Worm (Caenorhabditis elegans): ENCODE measurements around the gene ekl-6.
"Not testable (repeated sequence)": the region's sequence is repeated elsewhere in the genome, so short reads cannot be mapped to it uniquely, and the experiment has no call there.

Gene ekl-6

ce11 chrIII:10049682-10050081 lies 14.5 kb upstream of the ekl-6 start, which contains the start of gene T16G12.1:
T16G12.1 (minus strand) TSS chrIII:10049857.
- TF ChIP-seq M03D4.4 (tag; optimal IDR thresholded peaks at IDR 0.05), result no peak
- no peak for TF ChIP-seq elt-1 (tag; optimal IDR thresholded peaks at IDR 0.05; ENCODE audit: borderline replicate concordance, insufficient read depth)
- TF ChIP-seq drap-1 (GFP tag; optimal IDR thresholded peaks at IDR 0.05), result no peak
- no peak for TF ChIP-seq ces-1 (GFP tag; optimal IDR thresholded peaks at IDR 0.05)
- TF ChIP-seq nhr-12 (tag; optimal IDR thresholded peaks at IDR 0.05), result no peak

- TF ChIP-seq mep-1 (tag; optimal IDR thresholded peaks at IDR 0.05); blmp-1 (tag; optimal IDR thresholded peaks at IDR 0.05); ces-1 (GFP tag; optimal IDR thresholded peaks at IDR 0.05): not testable (repeated sequence)
Measured at ce11 chrIII:10050321-10050720, 13.9 kb upstream of the ekl-6 start, which contains the start of gene T16G12.3. T16G12.3 (plus strand) TSS chrIII:10050621.

- TF ChIP-seq nhr-237, nhr-28, ceh-39 (tag; optimal IDR thresholded peaks at IDR 0.05): not testable (repeated sequence)
Measured at ce11 chrIII:10053312-10053711, 10.9 kb upstream of the ekl-6 start, which contains the start of gene T16G12.12. T16G12.12 (plus strand) TSS chrIII:10053612.

ce11 chrIII:10056033-10056432 lies 8.2 kb upstream of the ekl-6 start, which contains the start of gene T16G12.10:
T16G12.10 (minus strand) TSS chrIII:10056133.
- TF ChIP-seq ceh-39 (tag; optimal IDR thresholded peaks at IDR 0.05), result no peak
- TF ChIP-seq ztf-11 (tag; optimal IDR thresholded peaks at IDR 0.05), result no peak
- no peak for TF ChIP-seq ceh-83 (GFP tag; optimal IDR thresholded peaks at IDR 0.05)
- TF ChIP-seq blmp-1 (tag; optimal IDR thresholded peaks at IDR 0.05), result no peak
- TF ChIP-seq unc-120 (tag; optimal IDR thresholded peaks at IDR 0.05; ENCODE audit: poor library complexity, severe bottlenecking), result no peak
- no peak for TF ChIP-seq lin-32 (GFP tag; optimal IDR thresholded peaks at IDR 0.05)
- TF ChIP-seq ceh-43 (GFP tag; optimal IDR thresholded peaks at IDR 0.05), result no peak
- no peak for TF ChIP-seq hlh-1 (tag; optimal IDR thresholded peaks at IDR 0.05)

ce11 chrIII:10057518-10057917 lies 6.7 kb upstream of the ekl-6 start, which contains the start of gene T16G12.4:
T16G12.4 (plus strand) TSS chrIII:10057818.
- TF ChIP-seq ceh-43 (GFP tag; optimal IDR thresholded peaks at IDR 0.05), result no peak
- TF ChIP-seq nhr-2 (tag; optimal IDR thresholded peaks at IDR 0.05), result no peak
- TF ChIP-seq M03D4.4 (tag; optimal IDR thresholded peaks at IDR 0.05), result no peak
- no peak for TF ChIP-seq sptf-1 (tag; optimal IDR thresholded peaks at IDR 0.05)
- no peak for TF ChIP-seq cnd-1 (tag; optimal IDR thresholded peaks at IDR 0.05)
- TF ChIP-seq lin-13 (tag; optimal IDR thresholded peaks at IDR 0.05), result no peak
- TF ChIP-seq nhr-237 (tag; optimal IDR thresholded peaks at IDR 0.05), result no peak
- no peak for TF ChIP-seq ces-1 (GFP tag; optimal IDR thresholded peaks at IDR 0.05)
- no peak for TF ChIP-seq ham-2 (GFP tag; optimal IDR thresholded peaks at IDR 0.05)
- TF ChIP-seq blmp-1 (tag; optimal IDR thresholded peaks at IDR 0.05), result no peak
- TF ChIP-seq elt-1 (tag; optimal IDR thresholded peaks at IDR 0.05; ENCODE audit: borderline replicate concordance, insufficient read depth), result no peak
- TF ChIP-seq lsy-2 (tag; optimal IDR thresholded peaks at IDR 0.05), result no peak

- no peak for TF ChIP-seq bed-3 (GFP tag; optimal IDR thresholded peaks at IDR 0.05)
- TF ChIP-seq cnd-1 (tag; optimal IDR thresholded peaks at IDR 0.05), result no peak
- no peak for TF ChIP-seq mab-5 (tag; optimal IDR thresholded peaks at IDR 0.05)
- no peak for TF ChIP-seq snpc-4 (tag; optimal IDR thresholded peaks at IDR 0.05)
- TF ChIP-seq elt-3 (tag; optimal IDR thresholded peaks at IDR 0.05), result no peak
- TF ChIP-seq nhr-2 (tag; optimal IDR thresholded peaks at IDR 0.05), result no peak
- TF ChIP-seq M03D4.4 (tag; optimal IDR thresholded peaks at IDR 0.05), result no peak
- no peak for TF ChIP-seq nhr-12 (tag; optimal IDR thresholded peaks at IDR 0.05)
- no peak for TF ChIP-seq pha-4 (tag; optimal IDR thresholded peaks at IDR 0.05)
- TF ChIP-seq mls-2 (tag; optimal IDR thresholded peaks at IDR 0.05), result no peak
Measured at ce11 chrIII:10059002-10059401, 5.2 kb upstream of the ekl-6 start, which contains the start of gene T16G12.8. T16G12.8 (plus strand) TSS chrIII:10059302.

- TF ChIP-seq hlh-1 (tag; optimal IDR thresholded peaks at IDR 0.05), result no peak
- TF ChIP-seq M03D4.4 (tag; optimal IDR thresholded peaks at IDR 0.05), result no peak
- no peak for TF ChIP-seq nhr-2 (tag; optimal IDR thresholded peaks at IDR 0.05)
- no peak for TF ChIP-seq sptf-1 (tag; optimal IDR thresholded peaks at IDR 0.05)
- no peak for TF ChIP-seq flh-1 (GFP tag; optimal IDR thresholded peaks at IDR 0.05)
- no peak for TF ChIP-seq mep-1 (tag; optimal IDR thresholded peaks at IDR 0.05)
- no peak for TF ChIP-seq drap-1 (GFP tag; optimal IDR thresholded peaks at IDR 0.05)
- no peak for TF ChIP-seq nhr-76 (tag; optimal IDR thresholded peaks at IDR 0.05)
- no peak for TF ChIP-seq mab-5 (tag; optimal IDR thresholded peaks at IDR 0.05)
- TF ChIP-seq elt-3 (tag; optimal IDR thresholded peaks at IDR 0.05), result no peak
- TF ChIP-seq ceh-83 (GFP tag; optimal IDR thresholded peaks at IDR 0.05), result no peak
- TF ChIP-seq unc-120 (tag; optimal IDR thresholded peaks at IDR 0.05; ENCODE audit: poor library complexity, severe bottlenecking), result no peak
- no peak for TF ChIP-seq nhr-28 (tag; optimal IDR thresholded peaks at IDR 0.05)
- no peak for TF ChIP-seq unc-62 (GFP tag; optimal IDR thresholded peaks at IDR 0.05)
Measured at ce11 chrIII:10060573-10060972, 3.6 kb upstream of the ekl-6 start, which contains the start of gene T16G12.13. T16G12.13 (plus strand) TSS chrIII:10060865.

Data from whole organism, mixed stage, embryonic.